Fruit fly (Drosophila melanogaster) whole organism, embryonic: ENCODE data around the gene Hr83.

Experiments used
- CG10959 ChIP-seq: fragments of 200-800 bp; sonication (Bioruptor generic); IDR thresholded peaks from 2 replicates; pipeline ENCODE4 v1.3.6; 2022; ENCODE audit warnings: missing biosample characterization, missing genetic modification characterization
- CG10979 ChIP-seq: fragments of 200-800 bp; sonication (Bioruptor generic); optimal IDR thresholded peaks from 2 replicates; lab custom pipeline; 2018; ENCODE audit warnings: missing biosample characterization, mild to moderate bottlenecking, missing genetic modification characterization, moderate library complexity
- CG12104 ChIP-seq: fragments of 200-800 bp; sonication (Bioruptor generic); optimal IDR thresholded peaks from 3 replicates; lab custom pipeline; 2016; ENCODE audit warnings: missing biosample characterization, missing genetic modification characterization
- CG12236 ChIP-seq: fragments of 200-800 bp; sonication (Bioruptor generic); optimal IDR thresholded peaks from 2 replicates; lab custom pipeline; 2016; ENCODE audit warnings: missing biosample characterization, missing genetic modification characterization
- CG13775 ChIP-seq: fragments of 200-800 bp; sonication (Bioruptor generic); optimal IDR thresholded peaks from 3 replicates; lab custom pipeline; 2017; ENCODE audit warnings: missing biosample characterization, mild to moderate bottlenecking, missing genetic modification characterization
- CG14050 ChIP-seq: fragments of 200-800 bp; sonication (Bioruptor generic); IDR thresholded peaks from 3 replicates; pipeline ENCODE4 v1.3.6; 2022; ENCODE audit warnings: missing biosample characterization, missing genetic modification characterization
- CG14667 ChIP-seq: fragments of 200-800 bp; sonication (Bioruptor generic); IDR thresholded peaks from 2 replicates; pipeline ENCODE4 v1.3.6; 2022; ENCODE audit warnings: missing biosample characterization, missing genetic modification characterization
- CG14860 ChIP-seq: fragments of 200-800 bp; sonication (Bioruptor generic); IDR thresholded peaks from 3 replicates; pipeline ENCODE4 v1.3.6; 2022; ENCODE audit warnings: missing biosample characterization, missing genetic modification characterization; ENCODE audit not compliant: partially characterized antibody
- CG16813 ChIP-seq: fragments of 200-800 bp; sonication (Bioruptor generic); IDR thresholded peaks from 3 replicates; pipeline ENCODE4 v1.3.6; 2022; ENCODE audit warnings: missing biosample characterization, missing genetic modification characterization; ENCODE audit not compliant: partially characterized antibody
- CG17829 ChIP-seq: fragments of 200-800 bp; optimal IDR thresholded peaks from 2 replicates; lab custom pipeline; 2019; ENCODE audit warnings: missing biosample characterization, mild to moderate bottlenecking, missing genetic modification characterization, moderate library complexity
- CG17912 ChIP-seq: fragments of 200-800 bp; sonication (Bioruptor generic); optimal IDR thresholded peaks from 2 replicates; lab custom pipeline; 2018; ENCODE audit warnings: missing biosample characterization, mild to moderate bottlenecking, missing genetic modification characterization
- CG30020 ChIP-seq: fragments of 200-800 bp; optimal IDR thresholded peaks from 2 replicates; lab custom pipeline; 2019; ENCODE audit warnings: missing biosample characterization, mild to moderate bottlenecking, missing genetic modification characterization, moderate library complexity
- CG3163 ChIP-seq: fragments of 200-800 bp; sonication (Bioruptor generic); optimal IDR thresholded peaks from 3 replicates; lab custom pipeline; 2016; ENCODE audit warnings: missing biosample characterization, missing genetic modification characterization
- CG3838 ChIP-seq: fragments of 200-800 bp; sonication (Bioruptor generic); optimal IDR thresholded peaks from 3 replicates; lab custom pipeline; 2016; ENCODE audit warnings: missing biosample characterization, missing genetic modification characterization
- CG4854 ChIP-seq: fragments of 200-800 bp; sonication (Bioruptor generic); optimal IDR thresholded peaks from 2 replicates; lab custom pipeline; 2016; ENCODE audit warnings: missing biosample characterization, missing genetic modification characterization, inconsistent platforms
- CG6683 ChIP-seq: fragments of 200-800 bp; sonication (Bioruptor generic); optimal IDR thresholded peaks from 2 replicates; lab custom pipeline; 2017; ENCODE audit warnings: missing biosample characterization, mild to moderate bottlenecking, missing genetic modification characterization, missing genetic modification reagents
- CG6813 ChIP-seq: fragments of 200-800 bp; sonication (Bioruptor generic); optimal IDR thresholded peaks from 2 replicates; lab custom pipeline; 2017; ENCODE audit warnings: missing biosample characterization, missing genetic modification characterization, mild to moderate bottlenecking, moderate library complexity, missing genetic modification reagents
- CG7357 ChIP-seq: fragments of 200-800 bp; sonication (Bioruptor generic); IDR thresholded peaks from 3 replicates; pipeline ENCODE4 v1.3.6; 2022; ENCODE audit warnings: missing biosample characterization, missing genetic modification characterization
- CG7745 ChIP-seq: fragments of 200-800 bp; sonication (Bioruptor generic); optimal IDR thresholded peaks from 2 replicates; lab custom pipeline; 2018; ENCODE audit warnings: missing biosample characterization, mild to moderate bottlenecking, missing genetic modification characterization, moderate library complexity
- CG7928 ChIP-seq: fragments of 200-800 bp; sonication (Bioruptor generic); optimal IDR thresholded peaks from 2 replicates; lab custom pipeline; 2017; ENCODE audit warnings: missing biosample characterization, mild to moderate bottlenecking, missing genetic modification characterization
- CG8290 ChIP-seq, 3 experiments: fragments of 200-800 bp; sonication (Bioruptor generic); optimal IDR thresholded peaks; 2 replicates each; lab custom pipeline; 2016 to 2019; ENCODE audit warnings: missing biosample characterization in 3 of 3, missing genetic modification characterization in 3 of 3, mild to moderate bottlenecking in 2 of 3, moderate library complexity in 1 of 3
- CG9817 ChIP-seq: fragments of 200-800 bp; sonication (Bioruptor generic); optimal IDR thresholded peaks from 2 replicates; lab custom pipeline; 2018; ENCODE audit warnings: missing biosample characterization, mild to moderate bottlenecking, missing genetic modification characterization, moderate library complexity
- CG9932 ChIP-seq: fragments of 200-800 bp; sonication (Bioruptor generic); IDR thresholded peaks from 2 replicates; pipeline ENCODE4 v1.3.6; 2022; ENCODE audit warnings: missing biosample characterization, missing genetic modification characterization
- GATAe ChIP-seq: fragments of 200-800 bp; sonication (Bioruptor generic); conservative IDR thresholded peaks from 2 replicates; pipeline ENCODE4 v1.3.6; 2022; ENCODE audit warnings: missing biosample characterization, missing genetic modification characterization
- HLH4C ChIP-seq: fragments of 200-800 bp; sonication (Bioruptor generic); IDR thresholded peaks from 3 replicates; pipeline ENCODE4 v1.3.6; 2022; ENCODE audit warnings: missing biosample characterization, missing genetic modification characterization; ENCODE audit not compliant: partially characterized antibody
- Hmr ChIP-seq: fragments of 200-800 bp; sonication (Bioruptor generic); optimal IDR thresholded peaks from 3 replicates; lab custom pipeline; 2017; ENCODE audit warnings: mild to moderate bottlenecking, missing biosample characterization, missing genetic modification reagents, missing genetic modification characterization
- MTF-1 ChIP-seq: fragments of 200-800 bp; sonication (Bioruptor generic); optimal IDR thresholded peaks from 2 replicates; lab custom pipeline; 2018; ENCODE audit warnings: missing biosample characterization, mild to moderate bottlenecking, missing genetic modification characterization, borderline replicate concordance
- Meics ChIP-seq: fragments of 200-800 bp; sonication (Bioruptor generic); optimal IDR thresholded peaks from 2 replicates; lab custom pipeline; 2017; ENCODE audit warnings: missing biosample characterization, mild to moderate bottlenecking, missing genetic modification characterization
- NC2α ChIP-seq: fragments of 200-800 bp; sonication (Bioruptor generic); optimal IDR thresholded peaks from 2 replicates; lab custom pipeline; 2016; ENCODE audit warnings: missing biosample characterization, missing genetic modification characterization
- Oaz ChIP-seq: fragments of 200-800 bp; sonication (Bioruptor generic); IDR thresholded peaks from 2 replicates; pipeline ENCODE4 v1.3.6; 2022; ENCODE audit warnings: missing biosample characterization, missing genetic modification characterization
- Sry-δ ChIP-seq: fragments of 200-800 bp; sonication (Bioruptor generic); optimal IDR thresholded peaks from 2 replicates; lab custom pipeline; 2016; ENCODE audit warnings: missing biosample characterization, missing genetic modification characterization
- Stat92E ChIP-seq, 3 experiments: fragments of >200 bp in 2 of 3; fragments of 200-800 bp in 1 of 3; sonication (Bioruptor generic) in 1 of 3; optimal IDR thresholded peaks; 2 replicates each; lab custom pipeline; 2017 to 2019; ENCODE audit warnings: missing biosample characterization in 3 of 3, missing genetic modification characterization in 3 of 3, mild to moderate bottlenecking in 1 of 3, moderate library complexity in 1 of 3
- TFAM ChIP-seq: fragments of 200-800 bp; sonication (Bioruptor generic); optimal IDR thresholded peaks from 2 replicates; lab custom pipeline; 2017; ENCODE audit warnings: missing biosample characterization, missing genetic modification characterization, inconsistent platforms
- Trl ChIP-seq, 3 experiments: fragments of >200 bp in 2 of 3; fragments of 200-800 bp in 1 of 3; sonication (Bioruptor generic) in 1 of 3; optimal IDR thresholded peaks; 2 replicates in 1 of 3; 3 replicates in 2 of 3; lab custom pipeline; 2016 to 2017; ENCODE audit warnings: missing biosample characterization in 1 of 3, missing genetic modification characterization in 1 of 3
- ase ChIP-seq: fragments of 200-800 bp; sonication (Bioruptor generic); IDR thresholded peaks from 3 replicates; pipeline ENCODE4 v1.3.6; 2022; ENCODE audit warnings: missing biosample characterization, missing genetic modification characterization
- bowl ChIP-seq: fragments of 200-800 bp; sonication (Bioruptor generic); IDR thresholded peaks from 2 replicates; pipeline ENCODE4 v1.3.6; 2022; ENCODE audit warnings: missing biosample characterization, missing genetic modification characterization
- da ChIP-seq: fragments of 200-800 bp; sonication (Bioruptor generic); optimal IDR thresholded peaks from 2 replicates; lab custom pipeline; 2016; ENCODE audit warnings: missing biosample characterization, missing genetic modification characterization
- disco-r ChIP-seq: fragments of 200-800 bp; sonication (Bioruptor generic); optimal IDR thresholded peaks from 2 replicates; lab custom pipeline; 2016; ENCODE audit warnings: missing biosample characterization, missing genetic modification characterization
- dmrt11E ChIP-seq: fragments of 200-800 bp; sonication (Bioruptor generic); optimal IDR thresholded peaks from 3 replicates; lab custom pipeline; 2018; ENCODE audit warnings: missing biosample characterization, mild to moderate bottlenecking, missing genetic modification characterization, moderate library complexity
- eve ChIP-seq, 2 experiments: fragments of >200 bp; optimal IDR thresholded peaks; 2 replicates each; lab custom pipeline; 2017; ENCODE audit warnings: missing biosample characterization in 2 of 2, missing genetic modification characterization in 2 of 2
- ewg ChIP-seq: fragments of 200-800 bp; sonication (Bioruptor generic); optimal IDR thresholded peaks from 3 replicates; lab custom pipeline; 2017; ENCODE audit warnings: mild to moderate bottlenecking, missing biosample characterization, missing genetic modification reagents, missing genetic modification characterization
- grn ChIP-seq: fragments of 200-800 bp; sonication (Bioruptor generic); optimal IDR thresholded peaks from 3 replicates; lab custom pipeline; 2017; ENCODE audit warnings: missing biosample characterization, missing genetic modification characterization
- lola ChIP-seq, 3 experiments: fragments of >200 bp in 2 of 3; fragments of 200-800 bp in 1 of 3; sonication (Bioruptor generic) in 1 of 3; optimal IDR thresholded peaks; 2 replicates each; lab custom pipeline; 2017 to 2019; ENCODE audit warnings: missing biosample characterization in 3 of 3, missing genetic modification characterization in 3 of 3, mild to moderate bottlenecking in 1 of 3, moderate library complexity in 1 of 3
- oc ChIP-seq: fragments of 200-800 bp; sonication (Bioruptor generic); optimal IDR thresholded peaks from 2 replicates; lab custom pipeline; 2018; ENCODE audit warnings: missing biosample characterization, mild to moderate bottlenecking, missing genetic modification characterization, moderate library complexity
- rib ChIP-seq: fragments of 200-800 bp; sonication (Bioruptor generic); IDR thresholded peaks from 2 replicates; pipeline ENCODE4 v1.3.6; 2022; ENCODE audit warnings: missing biosample characterization, missing genetic modification characterization
- ro ChIP-seq: fragments of 200-800 bp; sonication (Bioruptor generic); IDR thresholded peaks from 2 replicates; pipeline ENCODE4 v1.3.6; 2022; ENCODE audit warnings: missing biosample characterization, missing genetic modification characterization
- sim ChIP-seq: fragments of 200-800 bp; sonication (Bioruptor generic); IDR thresholded peaks from 2 replicates; pipeline ENCODE4 v1.3.6; 2022; ENCODE audit warnings: missing biosample characterization, missing genetic modification characterization
- slou ChIP-seq: fragments of 200-800 bp; sonication (Bioruptor generic); optimal IDR thresholded peaks from 3 replicates; lab custom pipeline; 2016; ENCODE audit warnings: missing biosample characterization, missing genetic modification characterization
- sug ChIP-seq: fragments of 200-800 bp; optimal IDR thresholded peaks from 2 replicates; lab custom pipeline; 2019; ENCODE audit warnings: missing biosample characterization, mild to moderate bottlenecking, missing genetic modification characterization, moderate library complexity

Hr83 gene

DNA sequence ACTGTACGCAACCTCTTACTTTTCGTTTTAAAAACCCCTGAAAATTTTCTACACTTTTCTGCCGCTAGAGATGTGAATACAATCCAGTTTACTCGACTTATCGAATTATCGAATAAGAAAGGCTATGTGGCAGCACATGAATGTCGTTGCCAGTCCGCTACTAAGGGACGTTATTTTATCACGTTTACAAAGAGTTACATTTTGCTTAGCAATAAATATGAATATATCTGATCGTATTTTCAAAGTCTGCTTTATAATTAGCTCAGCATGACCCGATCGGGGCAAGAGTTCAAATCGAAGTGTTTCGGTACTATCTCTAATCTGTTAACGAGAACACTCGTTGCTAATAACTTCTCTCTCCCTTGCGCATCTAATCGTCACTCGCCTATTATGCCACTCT, 19.1 kb downstream of the Hr83 start, which contains the start of gene CG42724 (continued):
- TF ChIP-seq Trl (optimal IDR thresholded peaks at IDR 0.05; lab: Kevin White, UChicago) = peak in 1 of 2 experiments; percentile 48
- peak; percentile 83 for TF ChIP-seq Trl (GFP tag; optimal IDR thresholded peaks at IDR 0.05; lab: Kevin White, UChicago)
- TF ChIP-seq CG4854 (GFP tag; lab: Kevin White, UChicago) = peak; percentile 50
- no peak for TF ChIP-seq CG17829 (tag; lab: Kevin White, UChicago)
- TF ChIP-seq sug (tag; lab: Kevin White, UChicago) = no peak
- peak; percentile 62 for TF ChIP-seq CG9817 (tag; lab: Kevin White, UChicago)
- no peak for TF ChIP-seq CG10979 (tag; lab: Kevin White, UChicago)
- TF ChIP-seq rib (GFP tag; lab: Robert Waterston, UW) = no peak
- TF ChIP-seq CG6683 (GFP tag; lab: Kevin White, UChicago) = no peak
- peak; percentile 60 for TF ChIP-seq CG3163 (GFP tag; lab: Kevin White, UChicago)
- TF ChIP-seq CG7357 (GFP tag; lab: Robert Waterston, UW) = no peak
- TF ChIP-seq oc (tag; lab: Kevin White, UChicago) = no peak
- TF ChIP-seq GATAe = no peak
- peak; percentile 50 for TF ChIP-seq CG12236 (GFP tag; lab: Kevin White, UChicago)
- no peak for TF ChIP-seq MTF-1 (GFP tag; lab: Kevin White, UChicago)
- TF ChIP-seq CG14667 (GFP tag; lab: Robert Waterston, UW) = peak; percentile 18; the same call in 1 of the 2 replicates
- no peak for TF ChIP-seq dmrt11E (tag; lab: Kevin White, UChicago)
- peak; percentile 55; the same call in 1 of the 3 replicates for TF ChIP-seq CG14050
- TF ChIP-seq slou (GFP tag; lab: Kevin White, UChicago) = peak; percentile 26
- TF ChIP-seq Hmr (GFP tag; lab: Kevin White, UChicago) = no peak
- peak; percentile 76 for TF ChIP-seq CG9932 (GFP tag; lab: Robert Waterston, UW)
- peak; percentile 96 for TF ChIP-seq Sry-δ
- TF ChIP-seq ro (GFP tag; lab: Robert Waterston, UW) = no peak
- no peak for TF ChIP-seq Oaz
- no peak for TF ChIP-seq eve (GFP tag; optimal IDR thresholded peaks at IDR 0.05; lab: Kevin White, UChicago)
- TF ChIP-seq ewg (GFP tag; lab: Kevin White, UChicago) = no peak
- peak; percentile 44 for TF ChIP-seq CG30020 (tag; lab: Kevin White, UChicago)
- no peak for TF ChIP-seq CG14860 (GFP tag; lab: Robert Waterston, UW)
- no peak for TF ChIP-seq bowl (GFP tag; lab: Robert Waterston, UW)
- TF ChIP-seq CG7745 (tag; lab: Kevin White, UChicago) = no peak
- TF ChIP-seq grn (GFP tag; lab: Kevin White, UChicago) = no peak
- TF ChIP-seq disco-r (GFP tag; lab: Kevin White, UChicago) = peak; percentile 56
- TF ChIP-seq CG8290 (GFP tag; optimal IDR thresholded peaks at IDR 0.05; lab: Kevin White, UChicago) = peak; percentile 97
- TF ChIP-seq CG8290 (tag; optimal IDR thresholded peaks at IDR 0.05; lab: Kevin White, UChicago) = peak; percentile 82 to 96
- 0 out of 2 replicates have a peak, but pooled peaks have one; percentile 18 for TF ChIP-seq sim (GFP tag; lab: Robert Waterston, UW)
- no peak for TF ChIP-seq TFAM (GFP tag; lab: Kevin White, UChicago)
- TF ChIP-seq ase (GFP tag; lab: Robert Waterston, UW) = 0 out of 3 replicates have a peak, but pooled peaks have one; percentile 38
- no peak for TF ChIP-seq lola (GFP tag; optimal IDR thresholded peaks at IDR 0.05; lab: Kevin White, UChicago)
- peak; percentile 100 for TF ChIP-seq Meics
- peak; percentile 36 for TF ChIP-seq CG13775 (GFP tag; lab: Kevin White, UChicago)
- peak; percentile 29 for TF ChIP-seq CG7928 (GFP tag; lab: Kevin White, UChicago)
- no peak for TF ChIP-seq HLH4C (GFP tag; lab: Robert Waterston, UW)
- TF ChIP-seq da (GFP tag; lab: Kevin White, UChicago) = peak; percentile 34
- no peak for TF ChIP-seq CG12104
- TF ChIP-seq CG3838 (GFP tag; lab: Kevin White, UChicago) = no peak
- TF ChIP-seq CG16813 (GFP tag; lab: Robert Waterston, UW) = peak; percentile 62; the same call in 2 of the 3 replicates
- TF ChIP-seq CG10959 = no peak
- TF ChIP-seq CG17912 (GFP tag; lab: Kevin White, UChicago) = no peak
- TF ChIP-seq Stat92E (GFP tag; optimal IDR thresholded peaks at IDR 0.05; lab: Kevin White, UChicago) = no peak
- no peak for TF ChIP-seq CG6813 (GFP tag; lab: Kevin White, UChicago)
- peak; percentile 45 for TF ChIP-seq NC2α (GFP tag; lab: Kevin White, UChicago)
